Worm (Caenorhabditis elegans) whole organism, L2 larva: ENCODE measurements around the gene snpc-3.1.

Experiments used
- ZK546.5 ChIP-seq: sonication (generic microtip); optimal IDR thresholded peaks from 2 replicates; lab custom pipeline; 2017; ENCODE audit warnings: missing biosample characterization, missing genetic modification characterization
- fos-1 ChIP-seq: fragments of 150-350 bp; optimal IDR thresholded peaks from 2 replicates; lab custom pipeline; 2014; ENCODE audit warnings: missing biosample characterization, missing genetic modification characterization
- lin-11 ChIP-seq: fragments of 150-350 bp; sonication (generic microtip); optimal IDR thresholded peaks from 2 replicates; lab custom pipeline; 2014; ENCODE audit warnings: missing biosample characterization, missing genetic modification characterization, inconsistent platforms, mixed read lengths
- nhr-23 ChIP-seq: fragments of 150-350 bp; optimal IDR thresholded peaks from 2 replicates; lab custom pipeline; 2014; ENCODE audit warnings: missing biosample characterization, missing genetic modification reagents, missing genetic modification characterization

ce11 chrIV:5473098-5473497, 13.0 kb downstream of the snpc-3.1 start:
- no peak for TF ChIP-seq ZK546.5 (tag; lab: Kevin White, UChicago)
- no peak for TF ChIP-seq lin-11
- no peak for TF ChIP-seq fos-1 (tag; lab: Kevin White, UChicago)
- TF ChIP-seq nhr-23 (tag; lab: Kevin White, UChicago) = no peak
